Worm (Caenorhabditis elegans) whole organism, L4 larva: ENCODE data around the gene C16C8.22.
A peak's percentile ranks its signal among the peaks of the same experiment; 100 is the strongest.

ENCODE experiments used
- D1046.2 ChIP-seq: fragments of 200-800 bp; sonication (Bioruptor generic); IDR thresholded peaks from 2 replicates; pipeline ENCODE4 v1.3.6; 2022; ENCODE audit warnings: missing genetic modification characterization, missing compliant biosample characterization
- F26F4.8 ChIP-seq: fragments of 200-800 bp; sonication (Bioruptor generic); conservative IDR thresholded peaks from 2 replicates; pipeline ENCODE4 v1.3.6; 2022; ENCODE audit warnings: missing genetic modification characterization, missing compliant biosample characterization
- F44E2.7 ChIP-seq: fragments of 200-800 bp; sonication (Bioruptor generic); IDR thresholded peaks from 2 replicates; pipeline ENCODE4 v2.1.2; 2022; ENCODE audit warnings: missing genetic modification characterization, missing compliant biosample characterization
- F49E8.2 ChIP-seq: sonication (generic microtip); optimal IDR thresholded peaks from 2 replicates; lab custom pipeline; 2016; ENCODE audit warnings: missing compliant biosample characterization, mild to moderate bottlenecking, missing genetic modification characterization, borderline replicate concordance
- T20F7.1 ChIP-seq: fragments of 200-800 bp; sonication (Bioruptor generic); optimal IDR thresholded peaks from 2 replicates; lab custom pipeline; 2018; ENCODE audit warnings: mild to moderate bottlenecking, missing genetic modification characterization, missing compliant biosample characterization
- Y5F2A.4 ChIP-seq: fragments of 200-800 bp; sonication (Bioruptor generic); optimal IDR thresholded peaks from 2 replicates; lab custom pipeline; 2018; ENCODE audit warnings: mild to moderate bottlenecking, missing genetic modification characterization, missing compliant biosample characterization
- Y75B8A.6 ChIP-seq: fragments of 200-800 bp; sonication (Bioruptor generic); IDR thresholded peaks from 2 replicates; pipeline ENCODE4 v1.3.6; 2022; ENCODE audit warnings: missing genetic modification reagents, missing genetic modification characterization, missing compliant biosample characterization
- ZK546.5 ChIP-seq, 2 experiments: sonication (generic microtip); optimal IDR thresholded peaks; 2 replicates each; lab custom pipeline; 2017; ENCODE audit warnings: missing biosample characterization in 2 of 2, missing genetic modification characterization in 2 of 2
- attf-4 ChIP-seq: sonication (generic microtip); optimal IDR thresholded peaks from 3 replicates; lab custom pipeline; 2017; ENCODE audit warnings: missing biosample characterization, missing genetic modification characterization
- ceh-20 ChIP-seq: fragments of 200-800 bp; sonication (Bioruptor generic); IDR thresholded peaks from 2 replicates; pipeline ENCODE4 v1.3.6; 2022; ENCODE audit warnings: missing genetic modification reagents, missing genetic modification characterization, missing compliant biosample characterization
- ceh-28 ChIP-seq: fragments of 150-350 bp; optimal IDR thresholded peaks from 2 replicates; lab custom pipeline; 2014; ENCODE audit warnings: missing biosample characterization, missing genetic modification reagents, missing genetic modification characterization
- ceh-32 ChIP-seq: sonication (generic microtip); optimal IDR thresholded peaks from 2 replicates; lab custom pipeline; 2016; ENCODE audit warnings: mild to moderate bottlenecking, missing genetic modification characterization, missing compliant biosample characterization; ENCODE audit not compliant: poor library complexity
- ceh-62 ChIP-seq: sonication (generic microtip); optimal IDR thresholded peaks from 2 replicates; lab custom pipeline; 2017; ENCODE audit warnings: missing biosample characterization, missing genetic modification characterization
- ceh-82 ChIP-seq: sonication (generic microtip); optimal IDR thresholded peaks from 2 replicates; lab custom pipeline; 2017; ENCODE audit warnings: missing biosample characterization, missing genetic modification characterization
- ctbp-1 ChIP-seq: fragments of 200-800 bp; sonication (Bioruptor generic); IDR thresholded peaks from 2 replicates; pipeline ENCODE4 v1.3.6; 2022; ENCODE audit warnings: missing genetic modification reagents, missing genetic modification characterization, missing compliant biosample characterization
- daf-12 ChIP-seq: fragments of 150-350 bp; optimal IDR thresholded peaks from 2 replicates; lab custom pipeline; 2014; ENCODE audit warnings: missing biosample characterization, missing genetic modification reagents, missing genetic modification characterization
- daf-19 ChIP-seq: fragments of 200-800 bp; sonication (Bioruptor generic); conservative IDR thresholded peaks from 2 replicates; pipeline ENCODE4 v1.3.6; 2022; ENCODE audit warnings: missing genetic modification characterization, missing compliant biosample characterization
- daf-8 ChIP-seq: fragments of 200-800 bp; sonication (Bioruptor generic); IDR thresholded peaks from 2 replicates; pipeline ENCODE4 v1.3.6; 2022; ENCODE audit warnings: missing genetic modification characterization, missing compliant biosample characterization
- dmd-8 ChIP-seq: fragments of 200-800 bp; sonication (Bioruptor generic); IDR thresholded peaks from 2 replicates; pipeline ENCODE4 v1.3.6; 2022; ENCODE audit warnings: missing genetic modification characterization, missing compliant biosample characterization
- dpl-1 ChIP-seq: fragments of 150-350 bp; optimal IDR thresholded peaks from 2 replicates; lab custom pipeline; 2014; ENCODE audit warnings: missing biosample characterization, missing genetic modification reagents, missing genetic modification characterization
- duxl-1 ChIP-seq: sonication (generic microtip); optimal IDR thresholded peaks from 2 replicates; lab custom pipeline; 2016; ENCODE audit warnings: mild to moderate bottlenecking, missing genetic modification characterization, moderate library complexity, missing compliant biosample characterization; ENCODE audit not compliant: poor library complexity
- fkh-10 ChIP-seq: fragments of 150-350 bp; optimal IDR thresholded peaks from 2 replicates; lab custom pipeline; 2014; ENCODE audit warnings: missing biosample characterization, missing genetic modification reagents, missing genetic modification characterization
- gei-8 ChIP-seq: fragments of 200-800 bp; sonication (Bioruptor generic); optimal IDR thresholded peaks from 2 replicates; lab custom pipeline; 2018; ENCODE audit warnings: mild to moderate bottlenecking, missing genetic modification characterization, missing compliant biosample characterization
- hif-1 ChIP-seq, 2 experiments: sonication (generic microtip); optimal IDR thresholded peaks; 2 replicates each; lab custom pipeline; 2016 to 2017; ENCODE audit warnings: missing compliant biosample characterization in 2 of 2, missing genetic modification characterization in 2 of 2, missing genetic modification reagents in 2 of 2, missing genotype in 2 of 2, mild to moderate bottlenecking in 1 of 2
- hmg-1.1 ChIP-seq: fragments of 200-800 bp; sonication (Bioruptor generic); IDR thresholded peaks from 2 replicates; pipeline ENCODE4 v1.3.6; 2022; ENCODE audit warnings: missing genetic modification reagents, missing genetic modification characterization, missing compliant biosample characterization
- jun-1 ChIP-seq: fragments of 150-350 bp; optimal IDR thresholded peaks from 2 replicates; lab custom pipeline; 2014; ENCODE audit warnings: missing biosample characterization, missing genetic modification reagents, missing genetic modification characterization
- lin-13 ChIP-seq: fragments of 150-350 bp; optimal IDR thresholded peaks from 2 replicates; lab custom pipeline; 2014; ENCODE audit warnings: missing biosample characterization, missing genetic modification reagents, missing genetic modification characterization
- lin-15B ChIP-seq: fragments of 150-350 bp; sonication (generic microtip); optimal IDR thresholded peaks from 3 replicates; lab custom pipeline; 2014; ENCODE audit warnings: missing biosample characterization, missing genetic modification characterization
- lir-3 ChIP-seq: sonication (generic microtip); optimal IDR thresholded peaks from 2 replicates; lab custom pipeline; 2016; ENCODE audit warnings: mild to moderate bottlenecking, missing genetic modification characterization, missing compliant biosample characterization
- lsy-2 ChIP-seq, 2 experiments: fragments of 150-350 bp in 1 of 2; sonication (generic microtip) in 1 of 2; optimal IDR thresholded peaks; 2 replicates each; lab custom pipeline; 2014 to 2017; ENCODE audit warnings: missing biosample characterization in 2 of 2, missing genetic modification characterization in 2 of 2
- madf-5 ChIP-seq, 2 experiments: fragments of 200-800 bp; sonication (Bioruptor generic); IDR thresholded peaks; 2 replicates each; pipeline ENCODE4 v1.3.6; 2022; ENCODE audit warnings: missing compliant biosample characterization in 2 of 2, missing genetic modification characterization in 2 of 2
- madf-9 ChIP-seq: fragments of 200-800 bp; sonication (Bioruptor generic); conservative IDR thresholded peaks from 2 replicates; pipeline ENCODE4 v1.3.6; 2022; ENCODE audit warnings: missing genetic modification reagents, missing genetic modification characterization, missing compliant biosample characterization
- mep-1 ChIP-seq: fragments of 150-350 bp; sonication (generic microtip); optimal IDR thresholded peaks from 3 replicates; lab custom pipeline; 2014; ENCODE audit warnings: missing biosample characterization, missing genetic modification characterization
- mes-2 ChIP-seq: sonication (generic microtip); optimal IDR thresholded peaks from 2 replicates; lab custom pipeline; 2016; ENCODE audit warnings: missing genotype, mild to moderate bottlenecking, missing genetic modification characterization, missing compliant biosample characterization; ENCODE audit not compliant: poor library complexity, severe bottlenecking
- mxl-2 ChIP-seq: fragments of 200-800 bp; sonication (Bioruptor generic); conservative IDR thresholded peaks from 2 replicates; pipeline ENCODE4 v1.3.6; 2022; ENCODE audit warnings: missing genetic modification reagents, missing genetic modification characterization, missing compliant biosample characterization
- nhr-11 ChIP-seq: fragments of 150-350 bp; optimal IDR thresholded peaks from 2 replicates; lab custom pipeline; 2014; ENCODE audit warnings: missing biosample characterization, missing genetic modification characterization
- nhr-41 ChIP-seq: fragments of 200-800 bp; sonication (Bioruptor generic); IDR thresholded peaks from 2 replicates; pipeline ENCODE4 v1.3.6; 2022; ENCODE audit warnings: missing genetic modification reagents, missing genetic modification characterization, missing compliant biosample characterization
- nhr-6 ChIP-seq: fragments of 150-350 bp; optimal IDR thresholded peaks from 2 replicates; lab custom pipeline; 2014; ENCODE audit warnings: missing biosample characterization, missing genetic modification characterization
- nhr-76 ChIP-seq: fragments of 150-350 bp; optimal IDR thresholded peaks from 2 replicates; lab custom pipeline; 2014; ENCODE audit warnings: missing biosample characterization, missing genetic modification characterization
- pha-4 ChIP-seq, 2 experiments: fragments of 150-350 bp in 1 of 2; fragments of 200-800 bp in 1 of 2; sonication (Bioruptor generic) in 1 of 2; IDR thresholded peaks in 1 of 2; optimal IDR thresholded peaks in 1 of 2; 2 replicates each; pipeline versions ENCODE4 v1.3.6 to Lab custom; 2014 to 2022; ENCODE audit warnings: missing genetic modification characterization in 2 of 2, missing genetic modification reagents in 2 of 2, missing biosample characterization in 1 of 2, missing compliant biosample characterization in 1 of 2
- pqm-1 ChIP-seq: sonication (generic microtip); optimal IDR thresholded peaks from 2 replicates; lab custom pipeline; 2017; ENCODE audit warnings: missing biosample characterization, missing genetic modification characterization
- set-16 ChIP-seq: fragments of 200-800 bp; sonication (Bioruptor generic); IDR thresholded peaks from 2 replicates; pipeline ENCODE4 v1.3.6; 2022; ENCODE audit warnings: missing genetic modification reagents, missing genetic modification characterization, missing compliant biosample characterization
- skn-1 ChIP-seq: fragments of 150-350 bp; optimal IDR thresholded peaks from 2 replicates; lab custom pipeline; 2014; ENCODE audit warnings: missing biosample characterization, missing genetic modification characterization
- spr-1 ChIP-seq: sonication (generic microtip); optimal IDR thresholded peaks from 2 replicates; lab custom pipeline; 2016; ENCODE audit warnings: mild to moderate bottlenecking, missing genetic modification characterization, missing compliant biosample characterization
- vab-7 ChIP-seq: fragments of 200-800 bp; sonication (Bioruptor generic); IDR thresholded peaks from 2 replicates; pipeline ENCODE4 v1.3.6; 2022; ENCODE audit warnings: missing genetic modification reagents, missing genetic modification characterization, missing compliant biosample characterization
- zag-1 ChIP-seq: fragments of 150-350 bp; optimal IDR thresholded peaks from 2 replicates; lab custom pipeline; 2014; ENCODE audit warnings: missing biosample characterization, missing genetic modification characterization
- zfp-2 ChIP-seq: sonication (generic microtip); optimal IDR thresholded peaks from 2 replicates; lab custom pipeline; 2016; ENCODE audit warnings: mild to moderate bottlenecking, missing genetic modification characterization, missing compliant biosample characterization
- zfp-3 ChIP-seq: fragments of 200-800 bp; sonication (Bioruptor generic); conservative IDR thresholded peaks from 2 replicates; pipeline ENCODE4 v1.3.6; 2022; ENCODE audit warnings: missing genetic modification reagents, missing genetic modification characterization, missing compliant biosample characterization
- zip-11 ChIP-seq: fragments of 200-800 bp; sonication (Bioruptor generic); IDR thresholded peaks from 2 replicates; pipeline ENCODE4 v1.3.6; 2022; ENCODE audit warnings: missing genetic modification characterization, missing compliant biosample characterization
- ztf-7 ChIP-seq: fragments of 150-350 bp; optimal IDR thresholded peaks from 2 replicates; lab custom pipeline; 2014; ENCODE audit warnings: missing biosample characterization, missing genetic modification characterization

Gene C16C8.22

ce11 chrII:3439244-3439698, 3.8 kb downstream of the C16C8.22 start (continued):
- peak; percentile 58 to 81; a peak in 2 of 4 replicates for TF ChIP-seq madf-5 (GFP tag; IDR thresholded peaks at IDR 0.05; lab: Robert Waterston, UW)
- TF ChIP-seq pqm-1 (tag; lab: Kevin White, UChicago), result peak; percentile 67
- no peak; the same call in 1 of the 2 replicates for TF ChIP-seq Y75B8A.6 (GFP tag; lab: Robert Waterston, UW)
- TF ChIP-seq mep-1 (tag; lab: Kevin White, UChicago), result peak; percentile 56
- peak; percentile 91 for TF ChIP-seq dmd-8 (GFP tag; lab: Robert Waterston, UW)
- TF ChIP-seq ceh-62 (tag; lab: Kevin White, UChicago), result no peak
- TF ChIP-seq jun-1 (tag; lab: Kevin White, UChicago), result no peak
- no peak for TF ChIP-seq nhr-11
- 0 out of 2 replicates have a peak, but pooled peaks have one; percentile 45 for TF ChIP-seq nhr-41 (GFP tag; lab: Robert Waterston, UW)
- no peak for TF ChIP-seq fkh-10 (GFP tag; lab: Kevin White, UChicago)
- peak; percentile 81 for TF ChIP-seq F26F4.8 (GFP tag; lab: Robert Waterston, UW)
- TF ChIP-seq madf-9 (GFP tag; lab: Robert Waterston, UW), result peak; percentile 26; the same call in 1 of the 2 replicates
- peak; percentile 75; the same call in 1 of the 2 replicates for TF ChIP-seq hmg-1.1 (GFP tag; lab: Robert Waterston, UW)
- TF ChIP-seq zag-1, result no peak
- no peak for TF ChIP-seq T20F7.1 (GFP tag; lab: Kevin White, UChicago)
- TF ChIP-seq ceh-20 (GFP tag; lab: Robert Waterston, UW), result peak; percentile 59; the same call in 1 of the 2 replicates
- TF ChIP-seq pha-4 (GFP tag; IDR thresholded peaks at IDR 0.05; lab: Robert Waterston, UW), result peak; percentile 85
- TF ChIP-seq pha-4 (tag; optimal IDR thresholded peaks at IDR 0.05; lab: Kevin White, UChicago), result no peak
- TF ChIP-seq zip-11 (GFP tag; lab: Robert Waterston, UW), result no peak
- peak; percentile 32 for TF ChIP-seq spr-1 (tag; lab: Kevin White, UChicago)
- no peak for TF ChIP-seq ceh-82 (tag; lab: Kevin White, UChicago)
- no peak for TF ChIP-seq attf-4 (tag; lab: Kevin White, UChicago)
- no peak for TF ChIP-seq nhr-76
- no peak for TF ChIP-seq lin-15B (tag; lab: Kevin White, UChicago)
- no peak for TF ChIP-seq skn-1
- TF ChIP-seq zfp-2, result peak; percentile 6
- no peak for TF ChIP-seq ZK546.5 (tag; optimal IDR thresholded peaks at IDR 0.05; lab: Kevin White, UChicago)
- no peak for TF ChIP-seq daf-8 (GFP tag; lab: Robert Waterston, UW)
- TF ChIP-seq duxl-1, result peak; percentile 73
- TF ChIP-seq daf-19 (GFP tag; lab: Robert Waterston, UW), result no peak; the same call in 1 of the 2 replicates
- TF ChIP-seq ztf-7, result no peak
- peak; percentile 91 for TF ChIP-seq gei-8 (GFP tag; lab: Kevin White, UChicago)
- TF ChIP-seq F44E2.7 (GFP tag; lab: Robert Waterston, UW), result peak; percentile 77; the same call in 1 of the 2 replicates
- peak; percentile 59 for TF ChIP-seq Y5F2A.4 (GFP tag; lab: Kevin White, UChicago)
- TF ChIP-seq ctbp-1 (GFP tag; lab: Robert Waterston, UW), result peak; percentile 67
- TF ChIP-seq lsy-2 (tag; optimal IDR thresholded peaks at IDR 0.05; lab: Kevin White, UChicago), result peak in 1 of 2 experiments; percentile 63
- no peak for TF ChIP-seq ceh-28 (tag; lab: Kevin White, UChicago)
- TF ChIP-seq daf-12 (tag; lab: Kevin White, UChicago), result no peak
- peak; percentile 84 for TF ChIP-seq vab-7
- peak; percentile 58 for TF ChIP-seq lin-13
- no peak for TF ChIP-seq mxl-2 (GFP tag; lab: Robert Waterston, UW)
- TF ChIP-seq dpl-1 (GFP tag; lab: Kevin White, UChicago), result no peak
- peak in 1 of 2 experiments; percentile 52 for TF ChIP-seq hif-1 (tag; optimal IDR thresholded peaks at IDR 0.05; lab: Kevin White, UChicago)
- peak; percentile 37 for TF ChIP-seq mes-2 (tag; lab: Kevin White, UChicago)
- peak; percentile 95 for TF ChIP-seq set-16 (GFP tag; lab: Robert Waterston, UW)
- no peak for TF ChIP-seq nhr-6 (tag; lab: Kevin White, UChicago)
- TF ChIP-seq F49E8.2 (tag; lab: Kevin White, UChicago), result peak; percentile 8
- peak; percentile 48 for TF ChIP-seq lir-3 (tag; lab: Kevin White, UChicago)
- no peak for TF ChIP-seq ceh-32 (tag; lab: Kevin White, UChicago)
- TF ChIP-seq D1046.2 (GFP tag; lab: Robert Waterston, UW), result peak; percentile 77; the same call in 1 of the 2 replicates
- peak; percentile 73; the same call in 1 of the 2 replicates for TF ChIP-seq zfp-3
